Fruit fly (Drosophila melanogaster) whole organism: ENCODE measurements around the gene CG31272.

Experiments
- CG8478 ChIP-seq: fragments of >200 bp; optimal IDR thresholded peaks from 2 replicates; lab custom pipeline; 2018; ENCODE audit warnings: inconsistent platforms
- Dll ChIP-seq: fragments of >200 bp; optimal IDR thresholded peaks from 2 replicates; lab custom pipeline; 2017
- EcR ChIP-seq, 2 experiments: fragments of >200 bp; optimal IDR thresholded peaks; 2 replicates each; lab custom pipeline; 2017; ENCODE audit warnings: missing biosample characterization in 2 of 2, missing genetic modification characterization in 2 of 2, missing genetic modification reagents in 2 of 2
- pan ChIP-seq: fragments of >200 bp; optimal IDR thresholded peaks from 2 replicates; lab custom pipeline; 2017
- psq ChIP-seq: fragments of >200 bp; optimal IDR thresholded peaks from 2 replicates; lab custom pipeline; 2017
- usp ChIP-seq: fragments of >200 bp; optimal IDR thresholded peaks from 2 replicates; lab custom pipeline; 2017; ENCODE audit warnings: missing biosample characterization, missing genetic modification characterization, mixed read lengths

DNA sequence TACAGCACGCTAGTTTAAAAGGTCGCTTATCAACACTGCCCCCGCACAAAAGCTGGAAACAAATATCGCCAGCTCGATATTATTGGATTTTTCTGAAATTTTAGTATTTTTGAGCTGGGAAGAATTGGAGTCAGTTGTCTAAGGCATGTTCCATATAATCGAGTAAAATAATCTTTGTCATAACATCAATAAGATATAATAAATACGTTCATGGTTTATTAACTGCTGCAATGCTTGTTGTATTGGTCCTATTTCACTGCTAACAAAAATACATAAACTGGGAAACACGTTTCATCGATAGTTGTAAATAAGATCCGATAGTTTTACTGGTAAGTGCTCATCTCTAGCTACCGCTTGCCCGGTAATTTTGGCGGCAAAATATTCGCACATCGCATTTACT, 29.0 kb upstream of the CG31272 start, which contains the start of the genes Art1 and Mcm5:
- TF ChIP-seq Dll (no peak), usp (GFP tag; lab: Kevin White, UChicago) (no peak), CG8478 (lab: Kevin White, UChicago) (no peak), pan (lab: Kevin White, UChicago) (no peak), EcR (GFP tag; optimal IDR thresholded peaks at IDR 0.05; lab: Kevin White, UChicago) (no peak), psq (lab: Kevin White, UChicago) (no peak)
